Fruit fly (Drosophila melanogaster) whole organism, embryonic: Measurements from ENCODE around the gene rngo.

Source experiments
- CG10267 ChIP-seq: fragments of 200-800 bp; sonication (Bioruptor generic); optimal IDR thresholded peaks from 2 replicates; lab custom pipeline; 2018; ENCODE audit warnings: missing biosample characterization, mild to moderate bottlenecking, missing genetic modification characterization, moderate library complexity
- CG11456 ChIP-seq: fragments of 200-800 bp; sonication (Bioruptor generic); IDR thresholded peaks from 3 replicates; pipeline ENCODE4 v1.3.6; 2022; ENCODE audit warnings: missing biosample characterization, missing genetic modification characterization
- CG12219 ChIP-seq: fragments of 200-800 bp; sonication (Bioruptor generic); optimal IDR thresholded peaks from 3 replicates; lab custom pipeline; 2018; ENCODE audit warnings: missing biosample characterization, mild to moderate bottlenecking, missing genetic modification characterization
- CG13296 ChIP-seq: fragments of 200-800 bp; sonication (Bioruptor generic); optimal IDR thresholded peaks from 3 replicates; lab custom pipeline; 2018; ENCODE audit warnings: missing biosample characterization, mild to moderate bottlenecking, missing genetic modification characterization
- CG15479 ChIP-seq: fragments of 200-800 bp; sonication (Bioruptor generic); optimal IDR thresholded peaks from 3 replicates; lab custom pipeline; 2019; ENCODE audit warnings: missing biosample characterization, mild to moderate bottlenecking, missing genetic modification characterization, moderate library complexity
- CG17385 ChIP-seq: fragments of 200-800 bp; sonication (Bioruptor generic); optimal IDR thresholded peaks from 3 replicates; lab custom pipeline; 2018; ENCODE audit warnings: missing biosample characterization, mild to moderate bottlenecking, missing genetic modification characterization
- CG17829 ChIP-seq: fragments of 200-800 bp; optimal IDR thresholded peaks from 2 replicates; lab custom pipeline; 2019; ENCODE audit warnings: missing biosample characterization, mild to moderate bottlenecking, missing genetic modification characterization, moderate library complexity
- CG31224 ChIP-seq: fragments of 200-800 bp; sonication (Bioruptor generic); IDR thresholded peaks from 2 replicates; pipeline ENCODE4 v1.3.6; 2022; ENCODE audit warnings: missing biosample characterization, missing genetic modification characterization
- CG31365 ChIP-seq: fragments of 200-800 bp; sonication (Bioruptor generic); optimal IDR thresholded peaks from 2 replicates; lab custom pipeline; 2018; ENCODE audit warnings: missing biosample characterization, mild to moderate bottlenecking, missing genetic modification characterization
- CG3163 ChIP-seq: fragments of 200-800 bp; sonication (Bioruptor generic); optimal IDR thresholded peaks from 3 replicates; lab custom pipeline; 2016; ENCODE audit warnings: missing biosample characterization, missing genetic modification characterization
- CG34376 ChIP-seq: fragments of 200-800 bp; sonication (Bioruptor generic); optimal IDR thresholded peaks from 2 replicates; lab custom pipeline; 2018; ENCODE audit warnings: missing biosample characterization, mild to moderate bottlenecking, missing genetic modification characterization
- CG7372 ChIP-seq: fragments of 200-800 bp; sonication (Bioruptor generic); IDR thresholded peaks from 2 replicates; pipeline ENCODE4 v1.3.6; 2022; ENCODE audit warnings: missing biosample characterization, missing genetic modification characterization
- CG7556 ChIP-seq: fragments of 200-800 bp; sonication (Bioruptor generic); optimal IDR thresholded peaks from 2 replicates; lab custom pipeline; 2017; ENCODE audit warnings: missing biosample characterization, mild to moderate bottlenecking, missing genetic modification characterization
- CG9609 ChIP-seq: fragments of 200-800 bp; sonication (Bioruptor generic); optimal IDR thresholded peaks from 3 replicates; lab custom pipeline; 2016; ENCODE audit warnings: missing biosample characterization, missing genetic modification characterization
- CG9932 ChIP-seq: fragments of 200-800 bp; sonication (Bioruptor generic); IDR thresholded peaks from 2 replicates; pipeline ENCODE4 v1.3.6; 2022; ENCODE audit warnings: missing biosample characterization, missing genetic modification characterization
- CoRest ChIP-seq: fragments of 200-800 bp; sonication (Bioruptor generic); optimal IDR thresholded peaks from 3 replicates; lab custom pipeline; 2018; ENCODE audit warnings: missing biosample characterization, mild to moderate bottlenecking, missing genetic modification characterization, moderate library complexity
- Deaf1 ChIP-seq: fragments of 200-800 bp; optimal IDR thresholded peaks from 3 replicates; lab custom pipeline; 2019; ENCODE audit warnings: missing biosample characterization, mild to moderate bottlenecking, missing genetic modification characterization, moderate library complexity
- Eip74EF ChIP-seq, 2 experiments: fragments of 200-800 bp in 1 of 2; fragments of >200 bp in 1 of 2; sonication (Bioruptor generic) in 1 of 2; optimal IDR thresholded peaks; 2 replicates each; lab custom pipeline; 2017 to 2019; ENCODE audit warnings: missing biosample characterization in 2 of 2, missing genetic modification characterization in 2 of 2, mild to moderate bottlenecking in 1 of 2, moderate library complexity in 1 of 2
- GATAe ChIP-seq: fragments of 200-800 bp; sonication (Bioruptor generic); conservative IDR thresholded peaks from 2 replicates; pipeline ENCODE4 v1.3.6; 2022; ENCODE audit warnings: missing biosample characterization, missing genetic modification characterization
- Neu2 ChIP-seq: fragments of 200-800 bp; sonication (Bioruptor generic); optimal IDR thresholded peaks from 3 replicates; lab custom pipeline; 2016; ENCODE audit warnings: missing biosample characterization, missing genetic modification characterization, borderline replicate concordance
- Vsx1 ChIP-seq: fragments of 200-800 bp; sonication (Bioruptor generic); optimal IDR thresholded peaks from 2 replicates; lab custom pipeline; 2017; ENCODE audit warnings: missing biosample characterization, mild to moderate bottlenecking, missing genetic modification characterization, missing genetic modification reagents
- ac ChIP-seq: fragments of 200-800 bp; sonication (Bioruptor generic); optimal IDR thresholded peaks from 3 replicates; lab custom pipeline; 2017; ENCODE audit warnings: missing biosample characterization, mild to moderate bottlenecking, missing genetic modification characterization
- bowl ChIP-seq: fragments of 200-800 bp; sonication (Bioruptor generic); IDR thresholded peaks from 2 replicates; pipeline ENCODE4 v1.3.6; 2022; ENCODE audit warnings: missing biosample characterization, missing genetic modification characterization
- dmrt11E ChIP-seq: fragments of 200-800 bp; sonication (Bioruptor generic); optimal IDR thresholded peaks from 3 replicates; lab custom pipeline; 2018; ENCODE audit warnings: missing biosample characterization, mild to moderate bottlenecking, missing genetic modification characterization, moderate library complexity
- exex ChIP-seq: fragments of 200-800 bp; sonication (Bioruptor generic); optimal IDR thresholded peaks from 4 replicates; lab custom pipeline; 2018; ENCODE audit warnings: missing biosample characterization, mild to moderate bottlenecking, missing genetic modification characterization, moderate library complexity
- grn ChIP-seq: fragments of 200-800 bp; sonication (Bioruptor generic); optimal IDR thresholded peaks from 3 replicates; lab custom pipeline; 2017; ENCODE audit warnings: missing biosample characterization, missing genetic modification characterization
- jigr1 ChIP-seq: fragments of 200-800 bp; sonication (Bioruptor generic); IDR thresholded peaks from 3 replicates; pipeline ENCODE4 v1.3.6; 2022; ENCODE audit warnings: missing biosample characterization, missing genetic modification characterization
- klu ChIP-seq: fragments of 200-800 bp; sonication (Bioruptor generic); IDR thresholded peaks from 2 replicates; pipeline ENCODE4 v1.3.6; 2022; ENCODE audit warnings: missing biosample characterization, missing genetic modification characterization
- lbe ChIP-seq: fragments of 200-800 bp; sonication (Bioruptor generic); optimal IDR thresholded peaks from 2 replicates; lab custom pipeline; 2016; ENCODE audit warnings: missing biosample characterization, mild to moderate bottlenecking, missing genetic modification characterization
- lmd ChIP-seq: fragments of 200-800 bp; sonication (Bioruptor generic); IDR thresholded peaks from 2 replicates; pipeline ENCODE4 v1.3.6; 2022; ENCODE audit warnings: missing biosample characterization, missing genetic modification characterization
- mirr ChIP-seq: fragments of 200-800 bp; sonication (Bioruptor generic); optimal IDR thresholded peaks from 3 replicates; lab custom pipeline; 2018; ENCODE audit warnings: missing biosample characterization, mild to moderate bottlenecking, missing genetic modification characterization
- pb ChIP-seq: fragments of 200-800 bp; sonication (Bioruptor generic); optimal IDR thresholded peaks from 3 replicates; lab custom pipeline; 2016; ENCODE audit warnings: missing biosample characterization, missing genetic modification characterization
- sens ChIP-seq: fragments of 200-800 bp; sonication (Bioruptor generic); peaks from one replicate; lab custom pipeline; 2016; ENCODE audit warnings: missing biosample characterization, missing genetic modification characterization
- sens-2 ChIP-seq: fragments of 200-800 bp; sonication (Bioruptor generic); IDR thresholded peaks from 2 replicates; pipeline ENCODE4 v1.3.6; 2022; ENCODE audit warnings: missing biosample characterization, missing genetic modification characterization
- sim ChIP-seq: fragments of 200-800 bp; sonication (Bioruptor generic); IDR thresholded peaks from 2 replicates; pipeline ENCODE4 v1.3.6; 2022; ENCODE audit warnings: missing biosample characterization, missing genetic modification characterization
- slp2 ChIP-seq: fragments of 200-800 bp; sonication (Bioruptor generic); optimal IDR thresholded peaks from 2 replicates; lab custom pipeline; 2016; ENCODE audit warnings: missing biosample characterization, missing genetic modification characterization
- sug ChIP-seq: fragments of 200-800 bp; optimal IDR thresholded peaks from 2 replicates; lab custom pipeline; 2019; ENCODE audit warnings: missing biosample characterization, mild to moderate bottlenecking, missing genetic modification characterization, moderate library complexity
- tio ChIP-seq: fragments of 200-800 bp; sonication (Bioruptor generic); optimal IDR thresholded peaks from 2 replicates; lab custom pipeline; 2017; ENCODE audit warnings: missing biosample characterization, missing genetic modification characterization, inconsistent platforms
- toy ChIP-seq: fragments of 200-800 bp; sonication (Bioruptor generic); IDR thresholded peaks from 2 replicates; pipeline ENCODE4 v1.3.6; 2022; ENCODE audit warnings: missing biosample characterization, missing genetic modification characterization
- zfh2 ChIP-seq: fragments of 200-800 bp; sonication (Bioruptor generic); optimal IDR thresholded peaks from 2 replicates; lab custom pipeline; 2016; ENCODE audit warnings: missing biosample characterization, missing genetic modification characterization

rngo gene

dm6 chrX:16403811-16404420 lies 37.3 kb upstream of the rngo start (continued):
- TF ChIP-seq CG11456 (GFP tag; lab: Robert Waterston, UW) (peak; percentile 76), dmrt11E (tag; lab: Kevin White, UChicago) (no peak), lbe (GFP tag; lab: Kevin White, UChicago) (peak; percentile 4), CG9609 (GFP tag; lab: Kevin White, UChicago) (peak; percentile 35), pb (GFP tag; lab: Kevin White, UChicago) (peak; percentile 30), Vsx1 (GFP tag; lab: Kevin White, UChicago) (no peak), slp2 (GFP tag; lab: Kevin White, UChicago) (peak; percentile 23), CG12219 (peak; percentile 77), bowl (GFP tag; lab: Robert Waterston, UW) (peak; percentile 43; the same call in 1 of the 2 replicates), sim (peak; percentile 23; the same call in 1 of the 2 replicates), CoRest (tag; lab: Kevin White, UChicago) (peak; percentile 77), Eip74EF (GFP tag; optimal IDR thresholded peaks at IDR 0.05; lab: Kevin White, UChicago) (peak in 1 of 2 experiments; percentile 74), tio (GFP tag; lab: Kevin White, UChicago) (no peak), lmd (GFP tag; lab: Robert Waterston, UW) (peak; percentile 81), CG9932 (GFP tag; lab: Robert Waterston, UW) (peak; percentile 72), CG10267 (tag; lab: Kevin White, UChicago) (no peak), CG31365 (tag; lab: Kevin White, UChicago) (peak; percentile 47)

- no peak for TF ChIP-seq sens (GFP tag; lab: Kevin White, UChicago)
- TF ChIP-seq exex (tag; lab: Kevin White, UChicago): peak; percentile 46
- peak; percentile 52 for TF ChIP-seq mirr (GFP tag; lab: Kevin White, UChicago)
- TF ChIP-seq zfh2 (GFP tag; lab: Kevin White, UChicago): no peak
- no peak for TF ChIP-seq sens-2
- no peak for TF ChIP-seq CG17829 (tag; lab: Kevin White, UChicago)
- TF ChIP-seq Deaf1 (tag; lab: Kevin White, UChicago): peak; percentile 11
- peak; percentile 53 for TF ChIP-seq CG34376 (GFP tag; lab: Kevin White, UChicago)
- TF ChIP-seq CG31224 (GFP tag; lab: Robert Waterston, UW): no peak
- no peak for TF ChIP-seq ac (GFP tag; lab: Kevin White, UChicago)
- TF ChIP-seq CG7556 (GFP tag; lab: Kevin White, UChicago): no peak
- no peak for TF ChIP-seq CG17385 (GFP tag; lab: Kevin White, UChicago)
- no peak for TF ChIP-seq CG3163 (GFP tag; lab: Kevin White, UChicago)
- peak; percentile 6 for TF ChIP-seq CG13296
- peak; percentile 44 for TF ChIP-seq GATAe (GFP tag; lab: Robert Waterston, UW)
- no peak for TF ChIP-seq klu (GFP tag; lab: Robert Waterston, UW)
- no peak for TF ChIP-seq toy (GFP tag; lab: Robert Waterston, UW)
- TF ChIP-seq jigr1: no peak
- TF ChIP-seq grn: peak; percentile 12
- peak; percentile 3 for TF ChIP-seq sug (tag; lab: Kevin White, UChicago)
- no peak for TF ChIP-seq Neu2 (GFP tag; lab: Kevin White, UChicago)
- TF ChIP-seq CG15479 (GFP tag; lab: Kevin White, UChicago): no peak
- TF ChIP-seq dmrt11E (tag; lab: Kevin White, UChicago): no peak
- no peak for TF ChIP-seq CG7372 (GFP tag; lab: Robert Waterston, UW)
These were observed 36.4 kb upstream of the rngo start, which contains the start of gene CG9981 for dm6 chrX:16404803-16405202. Gene CG9981 (minus strand): TSS chrX:16405122.
